Fruit fly (Drosophila melanogaster) whole organism, wandering third instar larva: ENCODE data around the gene Scgalpha.
A peak's percentile ranks its signal among the peaks of the same experiment; 100 is the strongest.

Source experiments
- Abd-B ChIP-seq: fragments of >200 bp; optimal IDR thresholded peaks from 2 replicates; lab custom pipeline; 2017; ENCODE audit warnings: missing biosample characterization, missing genetic modification characterization
- CG32264 ChIP-seq: fragments of 200-800 bp; sonication (Bioruptor generic); optimal IDR thresholded peaks from 2 replicates; lab custom pipeline; 2016; ENCODE audit warnings: missing biosample characterization, missing genetic modification characterization
- CG9705 ChIP-seq: fragments of 200-800 bp; sonication (Bioruptor generic); optimal IDR thresholded peaks from 2 replicates; lab custom pipeline; 2018; ENCODE audit warnings: missing biosample characterization, mild to moderate bottlenecking, missing genetic modification characterization
- CrebA ChIP-seq: fragments of 200-800 bp; sonication (Bioruptor generic); optimal IDR thresholded peaks from 2 replicates; lab custom pipeline; 2016; ENCODE audit warnings: missing biosample characterization, mild to moderate bottlenecking, missing genetic modification characterization, borderline replicate concordance
- Dfd ChIP-seq: fragments of >200 bp; optimal IDR thresholded peaks from 2 replicates; lab custom pipeline; 2017; ENCODE audit warnings: missing biosample characterization, missing genetic modification characterization
- Dif ChIP-seq: fragments of 200-275, 200-300 bp; sonication (Bioruptor generic); optimal IDR thresholded peaks from 2 replicates; lab custom pipeline; 2018; ENCODE audit warnings: missing biosample characterization, missing genetic modification characterization; ENCODE audit not compliant: partially characterized antibody
- GATAd ChIP-seq: sonication (Bioruptor generic); optimal IDR thresholded peaks from 2 replicates; lab custom pipeline; 2016; ENCODE audit warnings: missing biosample characterization, missing genetic modification characterization
- HLH106 ChIP-seq: fragments of 200-800 bp; optimal IDR thresholded peaks from 3 replicates; lab custom pipeline; 2019; ENCODE audit warnings: missing biosample characterization, mild to moderate bottlenecking, missing genetic modification characterization, moderate library complexity
- Hnf4 ChIP-seq: fragments of 200-800 bp; sonication (Bioruptor generic); optimal IDR thresholded peaks from 2 replicates; lab custom pipeline; 2016; ENCODE audit warnings: missing biosample characterization, mild to moderate bottlenecking, missing genetic modification characterization
- Hr78 ChIP-seq: fragments of >200 bp; optimal IDR thresholded peaks from 2 replicates; lab custom pipeline; 2017; ENCODE audit warnings: missing biosample characterization, missing genetic modification characterization
- Hr83 ChIP-seq: fragments of 200-300 bp; sonication (Bioruptor generic); optimal IDR thresholded peaks from 2 replicates; lab custom pipeline; 2016; ENCODE audit warnings: missing biosample characterization, mild to moderate bottlenecking, missing genetic modification characterization, moderate library complexity; ENCODE audit not compliant: poor library complexity, severe bottlenecking
- Jra ChIP-seq: sonication (Bioruptor generic); optimal IDR thresholded peaks from 2 replicates; lab custom pipeline; 2016; ENCODE audit warnings: missing biosample characterization, missing genetic modification characterization
- Mio ChIP-seq: sonication (Bioruptor generic); optimal IDR thresholded peaks from 2 replicates; lab custom pipeline; 2016; ENCODE audit warnings: missing biosample characterization, missing genetic modification characterization
- Myc ChIP-seq: fragments of >200 bp; optimal IDR thresholded peaks from 2 replicates; lab custom pipeline; 2017
- N ChIP-seq: fragments of >200 bp; optimal IDR thresholded peaks from 2 replicates; lab custom pipeline; 2018; ENCODE audit warnings: missing biosample characterization, missing external identifiers, missing genetic modification characterization
- OdsH ChIP-seq: fragments of 200-800 bp; sonication (Bioruptor generic); optimal IDR thresholded peaks from 2 replicates; lab custom pipeline; 2016; ENCODE audit warnings: missing biosample characterization, mild to moderate bottlenecking, missing genetic modification characterization
- Rel ChIP-seq, 2 experiments: fragments of 200-800 bp; sonication (Bioruptor generic) in 1 of 2; optimal IDR thresholded peaks; 2 replicates in 1 of 2; 3 replicates in 1 of 2; lab custom pipeline; 2016 to 2019; ENCODE audit warnings: mild to moderate bottlenecking in 2 of 2, missing biosample characterization in 2 of 2, missing genetic modification characterization in 2 of 2, moderate library complexity in 1 of 2
- Sp1 ChIP-seq: fragments of 200-800 bp; sonication (Bioruptor generic); optimal IDR thresholded peaks from 3 replicates; lab custom pipeline; 2019; ENCODE audit warnings: missing biosample characterization, mild to moderate bottlenecking, missing genetic modification characterization, moderate library complexity
- Vsx2 ChIP-seq: fragments of 200-300, 225-300 bp; sonication (Bioruptor generic); optimal IDR thresholded peaks from 2 replicates; lab custom pipeline; 2018; ENCODE audit warnings: missing biosample characterization, missing genetic modification characterization; ENCODE audit not compliant: partially characterized antibody
- br ChIP-seq: fragments of 200-800 bp; sonication (Bioruptor generic); optimal IDR thresholded peaks from 2 replicates; lab custom pipeline; 2016; ENCODE audit warnings: missing biosample characterization, missing genetic modification characterization
- brk ChIP-seq: fragments of 200-800 bp; sonication (Bioruptor generic); optimal IDR thresholded peaks from 2 replicates; lab custom pipeline; 2016; ENCODE audit warnings: missing biosample characterization, mild to moderate bottlenecking, missing genetic modification characterization
- dl ChIP-seq, 2 experiments: fragments of 175-275, 200-275 bp in 1 of 2; fragments of 200-275 bp in 1 of 2; sonication (Bioruptor generic); optimal IDR thresholded peaks; lab custom pipeline; 2018; ENCODE audit warnings: mild to moderate bottlenecking in 2 of 2, missing biosample characterization in 2 of 2, missing genetic modification characterization in 2 of 2, moderate library complexity in 2 of 2; ENCODE audit not compliant: partially characterized antibody in 2 of 2, insufficient read depth in 1 of 2
- dmrt93B ChIP-seq: fragments of 200-800 bp; sonication (Bioruptor generic); optimal IDR thresholded peaks from 2 replicates; lab custom pipeline; 2018; ENCODE audit warnings: missing biosample characterization, mild to moderate bottlenecking, missing genetic modification characterization
- dsf ChIP-seq: sonication (Bioruptor generic); optimal IDR thresholded peaks from 2 replicates; lab custom pipeline; 2016; ENCODE audit warnings: missing biosample characterization, missing genetic modification characterization, borderline replicate concordance
- ey ChIP-seq: fragments of 200-800 bp; sonication (Bioruptor generic); optimal IDR thresholded peaks from 2 replicates; lab custom pipeline; 2016; ENCODE audit warnings: missing biosample characterization, missing genetic modification characterization
- foxo ChIP-seq, 2 experiments: fragments of 200-800 bp; sonication (Bioruptor generic); optimal IDR thresholded peaks; 2 replicates in 1 of 2; 3 replicates in 1 of 2; lab custom pipeline; 2016 to 2017; ENCODE audit warnings: missing biosample characterization in 2 of 2, missing genetic modification characterization in 2 of 2
- fru ChIP-seq: fragments of 200-800 bp; sonication (Bioruptor generic); optimal IDR thresholded peaks from 3 replicates; lab custom pipeline; 2016; ENCODE audit warnings: missing biosample characterization, mild to moderate bottlenecking, missing genetic modification characterization
- h ChIP-seq: fragments of 200-800 bp; sonication (Bioruptor generic); optimal IDR thresholded peaks from 3 replicates; lab custom pipeline; 2016; ENCODE audit warnings: missing biosample characterization, mild to moderate bottlenecking, missing genetic modification characterization
- jim ChIP-seq: fragments of 175-275, 200-325 bp; sonication (Bioruptor generic); optimal IDR thresholded peaks from 2 replicates; lab custom pipeline; 2016; ENCODE audit warnings: missing biosample characterization, mild to moderate bottlenecking, missing genetic modification characterization
- lola ChIP-seq: fragments of >200 bp; optimal IDR thresholded peaks from 2 replicates; lab custom pipeline; 2017; ENCODE audit warnings: missing biosample characterization, missing genetic modification characterization
- pan ChIP-seq: fragments of >200 bp; optimal IDR thresholded peaks from 2 replicates; lab custom pipeline; 2017
- psq ChIP-seq: fragments of 200-800 bp; sonication (Bioruptor generic); optimal IDR thresholded peaks from 3 replicates; lab custom pipeline; 2017; ENCODE audit warnings: missing biosample characterization, mild to moderate bottlenecking, missing genetic modification characterization, moderate library complexity
- rgr ChIP-seq: fragments of 200-800 bp; sonication (Bioruptor generic); optimal IDR thresholded peaks from 3 replicates; lab custom pipeline; 2016; ENCODE audit warnings: missing biosample characterization, mild to moderate bottlenecking, missing genetic modification characterization
- sage ChIP-seq: fragments of 200-800 bp; sonication (Bioruptor generic); optimal IDR thresholded peaks from 2 replicates; lab custom pipeline; 2016; ENCODE audit warnings: missing biosample characterization, mild to moderate bottlenecking, missing genetic modification characterization
- sv ChIP-seq: fragments of 200-800 bp; sonication (Bioruptor generic); optimal IDR thresholded peaks from 3 replicates; lab custom pipeline; 2016; ENCODE audit warnings: missing biosample characterization, missing genetic modification characterization
- tai ChIP-seq: sonication (Bioruptor generic); optimal IDR thresholded peaks from 2 replicates; lab custom pipeline; 2016; ENCODE audit warnings: missing biosample characterization, missing genetic modification characterization
- usp ChIP-seq: fragments of >200 bp; optimal IDR thresholded peaks from 2 replicates; lab custom pipeline; 2017; ENCODE audit warnings: missing biosample characterization, missing genetic modification characterization
- woc ChIP-seq: sonication (Bioruptor generic); optimal IDR thresholded peaks from 2 replicates; lab custom pipeline; 2016; ENCODE audit warnings: missing biosample characterization, mild to moderate bottlenecking, missing genetic modification characterization

Scgalpha gene

dm6 chr2L:8292159-8292887 is 10.9 kb upstream of the Scgalpha start:
- TF ChIP-seq Vsx2 (GFP tag; lab: Kevin White, UChicago) (no peak), Sp1 (peak; percentile 80), dl (GFP tag; optimal IDR thresholded peaks at IDR 0.05; lab: Kevin White, UChicago; ENCODE audit: insufficient read depth in 1 of 2, partially characterized antibody in 2 of 2) (no peak), sage (GFP tag; lab: Kevin White, UChicago) (peak; percentile 3), usp (GFP tag; lab: Kevin White, UChicago) (no peak), ey (peak; percentile 88), Mio (GFP tag; lab: Kevin White, UChicago) (no peak), woc (GFP tag; lab: Kevin White, UChicago) (peak; percentile 55), Jra (GFP tag; lab: Kevin White, UChicago) (no peak), jim (no peak), pan (lab: Kevin White, UChicago) (no peak), rgr (GFP tag; lab: Kevin White, UChicago) (peak; percentile 84), lola (GFP tag; lab: Kevin White, UChicago) (no peak), CG9705 (peak; percentile 25), Abd-B (GFP tag; lab: Kevin White, UChicago) (no peak), N (no peak), dmrt93B (GFP tag; lab: Kevin White, UChicago) (peak; percentile 33), h (GFP tag; lab: Kevin White, UChicago) (peak; percentile 80), Hr78 (GFP tag; lab: Kevin White, UChicago) (no peak), psq (GFP tag; lab: Kevin White, UChicago) (peak; percentile 59), CG32264 (GFP tag; lab: Kevin White, UChicago) (peak; percentile 56), OdsH (GFP tag; lab: Kevin White, UChicago) (peak; percentile 86), HLH106 (tag; lab: Kevin White, UChicago) (peak; percentile 78), br (GFP tag; lab: Kevin White, UChicago) (peak; percentile 83), brk (GFP tag; lab: Kevin White, UChicago) (peak; percentile 61), foxo (GFP tag; optimal IDR thresholded peaks at IDR 0.05; lab: Kevin White, UChicago) (peak; percentile 12 to 75), Dfd (GFP tag; lab: Kevin White, UChicago) (peak; percentile 54), Dif (GFP tag; lab: Kevin White, UChicago) (no peak), Hnf4 (peak; percentile 78), fru (GFP tag; lab: Kevin White, UChicago) (peak; percentile 78), GATAd (no peak), Hr83 (GFP tag; lab: Kevin White, UChicago) (no peak), tai (peak; percentile 80), CrebA (GFP tag; lab: Kevin White, UChicago) (peak; percentile 62), Myc (lab: Kevin White, UChicago) (no peak), sv (GFP tag; lab: Kevin White, UChicago) (peak; percentile 96), Rel (GFP tag; optimal IDR thresholded peaks at IDR 0.05; lab: Kevin White, UChicago) (no peak), Rel (tag; optimal IDR thresholded peaks at IDR 0.05; lab: Kevin White, UChicago) (peak; percentile 32), dsf (GFP tag; lab: Kevin White, UChicago) (peak; percentile 26)

- TF ChIP-seq sage (GFP tag; lab: Kevin White, UChicago) = no peak
- peak; percentile 6 for TF ChIP-seq fru (GFP tag; lab: Kevin White, UChicago)
- no peak for TF ChIP-seq Dif (GFP tag; lab: Kevin White, UChicago)
- peak; percentile 4 for TF ChIP-seq rgr (GFP tag; lab: Kevin White, UChicago)
- no peak for TF ChIP-seq lola (GFP tag; lab: Kevin White, UChicago)
- TF ChIP-seq HLH106 (tag; lab: Kevin White, UChicago) = no peak
- TF ChIP-seq psq (GFP tag; lab: Kevin White, UChicago) = no peak
- no peak for TF ChIP-seq CG9705
- no peak for TF ChIP-seq h (GFP tag; lab: Kevin White, UChicago)
- no peak for TF ChIP-seq dl (GFP tag; optimal IDR thresholded peaks at IDR 0.05; lab: Kevin White, UChicago; ENCODE audit: insufficient read depth in 1 of 2, partially characterized antibody in 2 of 2)
- TF ChIP-seq foxo (GFP tag; optimal IDR thresholded peaks at IDR 0.05; lab: Kevin White, UChicago) = no peak
- no peak for TF ChIP-seq Mio (GFP tag; lab: Kevin White, UChicago)
- no peak for TF ChIP-seq Jra (GFP tag; lab: Kevin White, UChicago)
Observed at dm6 chr2L:8293449-8293848, 9.8 kb upstream of the Scgalpha start.
